Worm (Caenorhabditis elegans): ENCODE results near the gene R11A8.1.

R11A8.1 gene

DNA sequence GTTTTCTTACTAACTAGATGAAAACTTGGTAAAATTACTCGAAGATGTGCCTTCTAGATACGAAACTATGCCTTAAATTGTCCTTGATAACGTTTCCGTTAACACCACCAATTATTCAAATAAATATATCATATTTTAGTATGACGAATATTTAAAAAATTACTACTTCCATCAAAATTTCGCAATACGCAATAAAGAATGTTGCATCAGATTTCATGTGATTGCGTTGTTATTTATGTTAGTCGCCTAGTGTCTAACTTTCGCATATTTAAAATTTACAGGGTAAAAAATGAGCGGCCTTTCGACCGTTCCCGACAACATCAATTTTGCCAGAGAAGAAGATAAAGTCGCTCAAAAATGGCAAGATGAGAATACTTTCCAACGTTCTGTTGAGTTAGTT, 11.4 kb upstream of the R11A8.1 start, which contains the start of gene iars-1:
TSS of gene iars-1 (plus strand) at position 276 of the 400 bp plus-strand sequence.
- TF ChIP-seq ces-1 (GFP tag; optimal IDR thresholded peaks at IDR 0.05), result no peak
- TF ChIP-seq zip-8 (tag; optimal IDR thresholded peaks at IDR 0.05), result peak; percentile 67

DNA sequence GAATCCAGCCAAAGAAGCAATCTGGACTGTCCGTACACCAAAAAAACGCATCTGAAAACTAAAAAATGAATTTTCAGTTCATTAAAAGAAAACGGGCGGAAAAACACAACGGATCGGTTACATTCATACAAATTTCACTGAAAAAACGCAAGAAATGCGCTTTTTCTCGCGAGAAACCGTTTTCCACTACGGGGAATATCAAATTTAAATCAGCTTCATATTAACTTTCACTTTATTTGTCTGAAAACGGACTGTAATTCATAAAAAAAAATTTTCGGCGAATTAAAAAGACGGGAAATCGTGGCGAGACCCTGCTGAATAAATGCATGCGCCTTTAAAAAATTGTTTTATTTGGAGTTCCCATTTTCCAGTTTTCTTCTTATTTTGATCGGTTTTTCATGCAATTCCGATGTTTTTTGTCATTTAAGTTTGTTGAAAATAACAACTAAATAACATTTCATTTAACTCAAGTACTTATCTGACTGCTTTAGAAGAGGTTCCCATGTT, 10.8 kb upstream of the R11A8.1 start, which contains the start of gene pges-2:
TSS of gene pges-2 (minus strand) at position 51 of the 507 bp plus-strand sequence.
- TF ChIP-seq ceh-43 (GFP tag; optimal IDR thresholded peaks at IDR 0.05) (no peak), lsy-2 (tag; optimal IDR thresholded peaks at IDR 0.05) (peak; percentile 12), nhr-28 (tag; optimal IDR thresholded peaks at IDR 0.05) (no peak), unc-120 (tag; optimal IDR thresholded peaks at IDR 0.05; ENCODE audit: poor library complexity, severe bottlenecking) (peak; percentile 0), ces-1 (GFP tag; optimal IDR thresholded peaks at IDR 0.05) (peak; percentile 52)

DNA sequence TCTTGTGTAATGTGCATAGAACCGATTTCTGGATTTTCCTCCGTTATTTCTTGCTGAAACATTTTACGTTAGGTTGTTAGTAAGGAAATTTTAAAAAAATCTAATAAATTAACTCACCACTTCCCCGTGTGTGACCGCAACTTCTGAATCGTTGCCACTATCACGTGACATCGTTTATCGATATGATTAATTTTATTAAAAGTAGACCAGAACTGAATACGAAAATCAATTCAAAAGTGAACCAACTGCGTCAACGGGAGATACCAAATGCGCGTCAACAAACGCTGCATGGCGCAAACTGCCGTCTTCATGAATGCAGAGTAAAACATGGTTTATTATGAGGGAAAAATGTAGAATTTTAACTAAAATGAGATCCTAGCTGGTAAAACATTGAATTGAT, 9.0 kb upstream of the R11A8.1 start, which contains the start of gene sir-2.1:
TSS of gene sir-2.1 (minus strand) at position 212 of the 400 bp plus-strand sequence.
- TF ChIP-seq snpc-4 (tag; optimal IDR thresholded peaks at IDR 0.05) (no peak), mls-2 (tag; optimal IDR thresholded peaks at IDR 0.05) (no peak), unc-39 (tag; optimal IDR thresholded peaks at IDR 0.05) (no peak), nhr-28 (tag; optimal IDR thresholded peaks at IDR 0.05) (no peak), nhr-2 (tag; optimal IDR thresholded peaks at IDR 0.05) (no peak), lsy-2 (tag; optimal IDR thresholded peaks at IDR 0.05) (peak; percentile 14), lin-32 (GFP tag; optimal IDR thresholded peaks at IDR 0.05) (no peak), zip-8 (tag; optimal IDR thresholded peaks at IDR 0.05) (no peak), ztf-11 (tag; optimal IDR thresholded peaks at IDR 0.05) (no peak), sem-2 (GFP tag; optimal IDR thresholded peaks at IDR 0.05) (no peak), ceh-39 (tag; optimal IDR thresholded peaks at IDR 0.05) (no peak), mab-5 (tag; optimal IDR thresholded peaks at IDR 0.05) (no peak), ham-2 (GFP tag; optimal IDR thresholded peaks at IDR 0.05) (no peak), drap-1 (GFP tag; optimal IDR thresholded peaks at IDR 0.05) (no peak), hlh-1 (tag; optimal IDR thresholded peaks at IDR 0.05) (no peak), lin-13 (tag; optimal IDR thresholded peaks at IDR 0.05) (peak; percentile 8), nhr-12 (tag; optimal IDR thresholded peaks at IDR 0.05) (no peak), M03D4.4 (tag; optimal IDR thresholded peaks at IDR 0.05) (no peak), unc-62 (GFP tag; optimal IDR thresholded peaks at IDR 0.05) (no peak), sptf-1 (tag; optimal IDR thresholded peaks at IDR 0.05) (no peak), bed-3 (GFP tag; optimal IDR thresholded peaks at IDR 0.05) (no peak), mep-1 (tag; optimal IDR thresholded peaks at IDR 0.05) (peak; percentile 47), elt-3 (tag; optimal IDR thresholded peaks at IDR 0.05) (no peak), ceh-83 (GFP tag; optimal IDR thresholded peaks at IDR 0.05) (no peak), elt-1 (tag; optimal IDR thresholded peaks at IDR 0.05; ENCODE audit: borderline replicate concordance, insufficient read depth) (no peak), ces-1 (GFP tag; optimal IDR thresholded peaks at IDR 0.05) (peak; percentile 46), blmp-1 (tag; optimal IDR thresholded peaks at IDR 0.05) (no peak), tbx-8 (GFP tag; optimal IDR thresholded peaks at IDR 0.05) (no peak), unc-120 (tag; optimal IDR thresholded peaks at IDR 0.05; ENCODE audit: poor library complexity, severe bottlenecking) (no peak), ceh-43 (GFP tag; optimal IDR thresholded peaks at IDR 0.05) (no peak), flh-1 (GFP tag; optimal IDR thresholded peaks at IDR 0.05) (no peak), cnd-1 (tag; optimal IDR thresholded peaks at IDR 0.05) (no peak)

DNA sequence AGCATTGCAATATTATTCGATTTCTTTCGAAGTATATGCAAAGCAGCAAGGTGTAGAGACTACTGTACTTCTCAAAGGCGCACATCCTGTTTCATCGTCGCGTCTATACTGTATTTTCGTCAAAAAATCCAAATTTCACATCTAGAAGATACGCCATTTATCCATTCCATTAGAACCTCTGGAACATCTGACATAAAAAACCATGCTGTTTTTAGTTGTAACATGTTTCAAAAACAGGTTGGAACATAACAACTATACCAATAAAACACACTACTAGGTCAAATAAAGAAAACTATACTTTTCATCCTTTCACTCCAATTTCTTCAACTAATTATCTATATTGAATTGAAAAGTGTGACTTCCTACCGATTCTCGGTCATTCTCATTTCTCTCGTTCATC, 3.4 kb upstream of the R11A8.1 start, which contains the start of gene ugt-59:
TSS of gene ugt-59 (plus strand) at position 301 of the 400 bp plus-strand sequence.
- TF ChIP-seq flh-1 (GFP tag; optimal IDR thresholded peaks at IDR 0.05) (no peak), drap-1 (GFP tag; optimal IDR thresholded peaks at IDR 0.05) (no peak), ceh-39 (tag; optimal IDR thresholded peaks at IDR 0.05) (no peak), sem-2 (GFP tag; optimal IDR thresholded peaks at IDR 0.05) (no peak), lsy-2 (tag; optimal IDR thresholded peaks at IDR 0.05) (no peak), bed-3 (GFP tag; optimal IDR thresholded peaks at IDR 0.05) (no peak), cnd-1 (tag; optimal IDR thresholded peaks at IDR 0.05) (no peak)

DNA sequence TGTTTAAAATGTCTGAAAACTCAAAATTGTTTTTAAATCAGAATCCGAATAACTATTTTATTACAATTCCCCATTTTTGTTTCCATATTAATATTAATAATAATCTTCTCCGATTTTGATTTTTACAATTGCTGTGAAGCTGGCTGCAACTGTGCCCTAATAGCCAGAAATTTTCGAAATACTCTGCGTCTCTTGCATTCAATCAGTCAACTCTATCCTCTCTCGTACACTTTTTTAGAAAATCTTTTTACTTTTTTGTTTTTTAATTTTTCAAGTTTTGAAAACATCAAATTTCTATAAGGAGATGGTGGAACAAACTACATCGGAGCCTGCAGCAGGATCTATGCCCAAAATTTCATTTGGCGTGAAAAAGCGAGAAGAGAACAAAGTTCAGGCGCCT, 870 bp upstream of the R11A8.1 start, which contains the start of gene gkow-1:
TSS of gene gkow-1 (plus strand) at position 301 of the 400 bp plus-strand sequence.
- TF ChIP-seq ces-1 (GFP tag; optimal IDR thresholded peaks at IDR 0.05), result peak; percentile 35
- TF ChIP-seq nhr-237 (tag; optimal IDR thresholded peaks at IDR 0.05), result no peak
